Fruit fly (Drosophila melanogaster): ENCODE results near the gene bowl.

The bowl gene

dm6 chr2L:3789290-3790067, 18.0 kb downstream of the bowl start (continued):
- TF ChIP-seq tap (tag; optimal IDR thresholded peaks at IDR 0.05) (peak; percentile 78), nmo (GFP tag; optimal IDR thresholded peaks at IDR 0.05) (peak; percentile 92), hbn (GFP tag; IDR thresholded peaks at IDR 0.05; ENCODE audit: partially characterized antibody) (no peak), CG4617 (GFP tag; optimal IDR thresholded peaks at IDR 0.05; ENCODE audit: borderline replicate concordance) (peak; percentile 1), sim (GFP tag; IDR thresholded peaks at IDR 0.05) (peak; percentile 79), CG10209 (GFP tag; optimal IDR thresholded peaks at IDR 0.05) (peak; percentile 79), otp (GFP tag; IDR thresholded peaks at IDR 0.05) (peak; percentile 73; the same call in 2 of the 3 replicates), Awh (GFP tag; IDR thresholded peaks at IDR 0.05) (peak; percentile 93), disco-r (GFP tag; optimal IDR thresholded peaks at IDR 0.05) (no peak), CG3407 (GFP tag; optimal IDR thresholded peaks at IDR 0.05) (peak; percentile 91), Dip3 (GFP tag; optimal IDR thresholded peaks at IDR 0.05) (no peak), CG42726 (GFP tag; IDR thresholded peaks at IDR 0.05; ENCODE audit: partially characterized antibody) (no peak), Pdp1 (GFP tag; optimal IDR thresholded peaks at IDR 0.05) (peak in 1 of 2 experiments; percentile 61), CG12104 (GFP tag; optimal IDR thresholded peaks at IDR 0.05) (peak; percentile 59), NfI (GFP tag; optimal IDR thresholded peaks at IDR 0.05) (peak; percentile 55), CG31441 (GFP tag; IDR thresholded peaks at IDR 0.05) (peak; percentile 91), zfh1 (GFP tag; IDR thresholded peaks at IDR 0.05) (peak; percentile 91), CG17186 (GFP tag; optimal IDR thresholded peaks at IDR 0.05) (peak; percentile 11), kni (GFP tag; optimal IDR thresholded peaks at IDR 0.05) (peak; percentile 78), Fer3 (tag; optimal IDR thresholded peaks at IDR 0.05) (peak; percentile 59), Xbp1 (GFP tag; optimal IDR thresholded peaks at IDR 0.05) (peak; percentile 79), pan (optimal IDR thresholded peaks at IDR 0.05) (no peak), pan (GFP tag; optimal IDR thresholded peaks at IDR 0.05 in 1 of 2, IDR thresholded peaks at IDR 0.05 in 1 of 2) (peak in 1 of 2 experiments; percentile 81), dpn (GFP tag; optimal IDR thresholded peaks at IDR 0.05) (peak in 1 of 2 experiments; percentile 72)

dm6 chr2L:3791629-3792028, 20.1 kb downstream of the bowl start:
- peak; percentile 51 for TF ChIP-seq Ets65A (GFP tag)
- TF ChIP-seq CG7987 (GFP tag; optimal IDR thresholded peaks at IDR 0.05) = peak; percentile 8
- peak; percentile 62 for TF ChIP-seq CG14441 (GFP tag; IDR thresholded peaks at IDR 0.05)
- TF ChIP-seq CrebB (tag; optimal IDR thresholded peaks at IDR 0.05) = peak; percentile 3
- no peak for TF ChIP-seq nerfin-2 (GFP tag; IDR thresholded peaks at IDR 0.05; ENCODE audit: partially characterized antibody)
- TF ChIP-seq CG11504 (tag; optimal IDR thresholded peaks at IDR 0.05) = no peak
- TF ChIP-seq mirr (GFP tag; optimal IDR thresholded peaks at IDR 0.05) = peak; percentile 94
- no peak for TF ChIP-seq Dref (GFP tag; IDR thresholded peaks at IDR 0.05)
- TF ChIP-seq grn (GFP tag; optimal IDR thresholded peaks at IDR 0.05) = peak; percentile 63
- TF ChIP-seq CG5180 (GFP tag; optimal IDR thresholded peaks at IDR 0.05) = peak; percentile 7
- no peak for TF ChIP-seq Eip74EF (GFP tag; optimal IDR thresholded peaks at IDR 0.05)
- TF ChIP-seq Hr78 (GFP tag; optimal IDR thresholded peaks at IDR 0.05) = peak in 1 of 2 experiments; percentile 90
- peak; percentile 88 for TF ChIP-seq exex (tag; optimal IDR thresholded peaks at IDR 0.05)
- TF ChIP-seq CG11695 (GFP tag; IDR thresholded peaks at IDR 0.05) = peak; percentile 38; the same call in 1 of the 3 replicates
- no peak for TF ChIP-seq Camta (GFP tag; optimal IDR thresholded peaks at IDR 0.05)
- peak; percentile 73 for TF ChIP-seq CG34376 (GFP tag; optimal IDR thresholded peaks at IDR 0.05)
- peak; percentile 40 for TF ChIP-seq kah (GFP tag; optimal IDR thresholded peaks at IDR 0.05)
- peak; percentile 20 for TF ChIP-seq ATbp (GFP tag; optimal IDR thresholded peaks at IDR 0.05)
- peak; percentile 88 for TF ChIP-seq Meics (GFP tag; optimal IDR thresholded peaks at IDR 0.05)
- TF ChIP-seq GATAe (GFP tag; conservative IDR thresholded peaks at IDR 0.05) = peak; percentile 91
- peak; percentile 20 for TF ChIP-seq CG4707 (GFP tag; optimal IDR thresholded peaks at IDR 0.05)
- no peak for TF ChIP-seq hkb (optimal IDR thresholded peaks at IDR 0.05)
- TF ChIP-seq hkb (GFP tag; IDR thresholded peaks at IDR 0.05) = 0 out of 2 replicates have a peak, but pooled peaks have one; percentile 37

Measured in whole organism, embryonic.